Fruit fly (Drosophila melanogaster): ENCODE measurements around the gene CG12115.

- TF ChIP-seq CG8478 (optimal IDR thresholded peaks at IDR 0.05), result no peak
- no peak for TF ChIP-seq pan (optimal IDR thresholded peaks at IDR 0.05)
Measured at dm6 chrX:9232199-9232598, 41.8 kb upstream of the CG12115 start, which contains the start of gene CG12121.

All from whole organism.